Fruit fly (Drosophila melanogaster): ENCODE data around the gene Spt7.

dm6 chrX:17832163-17833014, 17.9 kb upstream of the Spt7 start:
- TF ChIP-seq CG14655 (GFP tag; optimal IDR thresholded peaks at IDR 0.05) (peak; percentile 59), CG13204 (GFP tag; optimal IDR thresholded peaks at IDR 0.05) (no peak), CG15710 (tag; optimal IDR thresholded peaks at IDR 0.05) (no peak), CG10348 (GFP tag; IDR thresholded peaks at IDR 0.05) (no peak), CG4496 (GFP tag; IDR thresholded peaks at IDR 0.05) (no peak), EcR (GFP tag; optimal IDR thresholded peaks at IDR 0.05) (no peak), CG34367 (tag; optimal IDR thresholded peaks at IDR 0.05) (no peak), Pif1A (GFP tag; optimal IDR thresholded peaks at IDR 0.05) (no peak), Pif1B (GFP tag; optimal IDR thresholded peaks at IDR 0.05) (no peak)
